Worm (Caenorhabditis elegans) whole organism, young adult: Measurements from ENCODE around the gene dhs-24.

ENCODE experiments used
- B0019.2 ChIP-seq: fragments of 200-800 bp; sonication (Bioruptor generic); conservative IDR thresholded peaks from 2 replicates; pipeline ENCODE4 v1.3.6; 2022; ENCODE audit warnings: missing genetic modification reagents, missing genetic modification characterization, missing compliant biosample characterization
- F10E7.11 ChIP-seq: sonication (generic microtip); optimal IDR thresholded peaks from 2 replicates; lab custom pipeline; 2017; ENCODE audit warnings: mild to moderate bottlenecking, missing genetic modification characterization, moderate library complexity, missing compliant biosample characterization
- F23B12.7 ChIP-seq: sonication (generic microtip); optimal IDR thresholded peaks from 2 replicates; lab custom pipeline; 2017; ENCODE audit warnings: missing genetic modification characterization, mild to moderate bottlenecking, missing compliant biosample characterization, antibody characterized with exemption, moderate library complexity; ENCODE audit not compliant: insufficient read depth
- F33H1.4 ChIP-seq: fragments of 200-800 bp; sonication (Bioruptor generic); IDR thresholded peaks from 2 replicates; pipeline ENCODE4 v1.3.6; 2022; ENCODE audit warnings: missing genetic modification reagents, missing genetic modification characterization, missing compliant biosample characterization
- aptf-3 ChIP-seq: fragments of 200-800 bp; sonication (Bioruptor generic); IDR thresholded peaks from 2 replicates; pipeline ENCODE4 v1.3.6; 2022; ENCODE audit warnings: missing genetic modification characterization, missing compliant biosample characterization
- hsf-1 ChIP-seq: fragments of 200-800 bp; sonication (Bioruptor generic); IDR thresholded peaks from 2 replicates; pipeline ENCODE4 v1.3.6; 2022; ENCODE audit warnings: missing genetic modification reagents, missing genetic modification characterization, missing compliant biosample characterization
- lsl-1 ChIP-seq: fragments of 200-800 bp; sonication (Bioruptor generic); optimal IDR thresholded peaks from 2 replicates; lab custom pipeline; 2018; ENCODE audit warnings: mild to moderate bottlenecking, missing genetic modification characterization, moderate library complexity, missing compliant biosample characterization
- lsy-27 ChIP-seq: sonication (generic microtip); optimal IDR thresholded peaks from 2 replicates; lab custom pipeline; 2017; ENCODE audit warnings: missing genetic modification characterization, mild to moderate bottlenecking, missing compliant biosample characterization, antibody characterized with exemption, missing genotype, borderline replicate concordance; ENCODE audit not compliant: insufficient read depth
- snpc-3.4 ChIP-seq: sonication (generic microtip); optimal IDR thresholded peaks from 2 replicates; lab custom pipeline; 2017; ENCODE audit warnings: missing genetic modification characterization, mild to moderate bottlenecking, missing compliant biosample characterization, antibody characterized with exemption, moderate library complexity, missing genotype, missing genetic modification reagents

The dhs-24 gene

ce11 chrV:19897557-19897956 lies 48.9 kb downstream of the dhs-24 start (continued):
- no peak for TF ChIP-seq lsy-27 (tag; lab: Kevin White, UChicago)

DNA sequence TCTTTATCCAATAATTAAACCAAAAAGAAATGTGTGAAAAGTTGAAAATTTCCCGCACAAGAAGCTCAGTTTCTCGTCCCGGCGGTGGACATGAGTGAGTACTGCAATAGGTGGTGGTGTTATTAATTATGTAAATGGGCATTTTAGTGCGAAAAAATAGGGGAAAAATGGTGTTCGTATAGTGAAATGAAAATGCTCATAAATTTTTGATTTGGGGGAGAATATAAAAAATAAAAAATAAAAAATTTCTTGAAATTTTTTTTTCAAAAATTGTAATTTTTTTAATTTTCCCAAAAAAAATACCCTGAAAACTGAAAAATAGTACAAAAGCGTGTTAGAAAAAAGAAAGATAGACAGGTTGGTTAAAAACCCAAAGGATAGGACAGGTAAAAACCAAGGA lies 51.2 kb downstream of the dhs-24 start, which contains the start of gene gly-4:
TSS of gene gly-4 (minus strand) at position 101 of the 400 bp plus-strand sequence.
- TF ChIP-seq B0019.2 (no peak), F23B12.7 (tag; lab: Kevin White, UChicago) (no peak), F33H1.4 (GFP tag; lab: Robert Waterston, UW) (no peak), hsf-1 (GFP tag; lab: Robert Waterston, UW) (no peak), aptf-3 (no peak), F10E7.11 (tag; lab: Kevin White, UChicago) (no peak), snpc-3.4 (tag; lab: Kevin White, UChicago) (no peak), lsl-1 (GFP tag; lab: Kevin White, UChicago) (no peak)
